Fruit fly (Drosophila melanogaster): Measurements from ENCODE around the gene CG32808.

The CG32808 gene

DNA sequence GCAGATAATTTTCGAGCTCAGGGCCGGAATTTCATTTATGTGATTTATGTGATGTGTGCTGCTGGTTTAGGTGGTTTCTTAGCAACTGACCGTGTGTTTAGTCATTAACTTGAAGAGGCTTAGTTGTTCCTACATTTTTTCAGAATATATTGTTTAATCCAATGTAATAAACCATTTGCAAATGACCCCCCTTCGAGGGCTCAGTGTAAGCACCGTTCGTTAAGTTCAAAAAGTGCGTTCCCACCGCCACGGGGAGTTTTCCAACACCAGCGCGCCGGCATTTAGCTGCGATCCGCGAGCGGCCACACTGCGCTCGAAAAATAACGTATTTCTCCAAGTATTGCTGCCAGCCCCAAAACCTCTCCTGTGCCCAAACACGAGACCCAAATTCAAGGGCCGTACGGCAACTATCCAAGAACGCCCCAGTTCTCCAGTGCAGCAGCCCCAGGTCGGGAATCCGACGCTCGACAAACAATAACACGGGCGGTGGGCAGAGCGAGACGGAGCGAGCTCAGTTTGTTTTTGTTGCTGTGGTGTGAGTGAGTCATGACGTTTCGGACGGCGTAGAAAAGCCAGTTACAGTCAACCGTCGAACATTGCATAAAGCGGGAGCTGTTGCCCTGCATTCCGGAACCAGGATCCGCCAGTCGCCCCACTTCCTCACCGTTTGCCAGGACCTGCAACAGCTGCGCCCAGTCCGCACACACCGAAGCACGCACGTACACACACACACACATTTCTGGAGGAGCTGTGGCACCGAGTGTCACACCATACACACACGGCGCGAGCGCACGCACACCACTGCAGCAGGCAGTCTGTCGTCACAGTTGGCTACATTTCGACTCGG, 8.9 kb upstream of the CG32808 start, which contains the start of gene rush (continued):
- TF ChIP-seq TFAM (GFP tag; optimal IDR thresholded peaks at IDR 0.05): no peak
- TF ChIP-seq pros (GFP tag; optimal IDR thresholded peaks at IDR 0.05): no peak
- no peak for TF ChIP-seq CG15073 (GFP tag; optimal IDR thresholded peaks at IDR 0.05)
- no peak for TF ChIP-seq CG32767 (GFP tag; IDR thresholded peaks at IDR 0.05)
- TF ChIP-seq Nf-YA (GFP tag; IDR thresholded peaks at IDR 0.05): no peak
- no peak for TF ChIP-seq prd (optimal IDR thresholded peaks at IDR 0.05)
- peak; percentile 49 for TF ChIP-seq prd (GFP tag; IDR thresholded peaks at IDR 0.05)
- TF ChIP-seq Fer3 (tag; optimal IDR thresholded peaks at IDR 0.05): peak; percentile 7
- 0 out of 3 replicates have a peak, but pooled peaks have one; percentile 13 for TF ChIP-seq CG14050 (GFP tag; IDR thresholded peaks at IDR 0.05)
- TF ChIP-seq CG6689 (GFP tag; IDR thresholded peaks at IDR 0.05): 0 out of 2 replicates have a peak, but pooled peaks have one; percentile 12
- TF ChIP-seq Elba2 (GFP tag; optimal IDR thresholded peaks at IDR 0.05): no peak
- 0 out of 3 replicates have a peak, but pooled peaks have one; percentile 24 for TF ChIP-seq CG17361 (GFP tag; IDR thresholded peaks at IDR 0.05)
- no peak; the same call in 1 of the 3 replicates for TF ChIP-seq CG16813 (GFP tag; IDR thresholded peaks at IDR 0.05; ENCODE audit: partially characterized antibody)
- TF ChIP-seq abd-A (tag; optimal IDR thresholded peaks at IDR 0.05): no peak
- no peak for TF ChIP-seq tup (GFP tag; optimal IDR thresholded peaks at IDR 0.05)
- TF ChIP-seq Fer2 (tag; optimal IDR thresholded peaks at IDR 0.05): no peak
- TF ChIP-seq CG12769 (tag; optimal IDR thresholded peaks at IDR 0.05): peak; percentile 12
- TF ChIP-seq CG15269 (tag; optimal IDR thresholded peaks at IDR 0.05): peak; percentile 27
- peak; percentile 48; the same call in 1 of the 3 replicates for TF ChIP-seq ken (GFP tag; IDR thresholded peaks at IDR 0.05)
- no peak for TF ChIP-seq Blimp-1 (GFP tag; optimal IDR thresholded peaks at IDR 0.05)
- no peak for TF ChIP-seq ab (GFP tag; optimal IDR thresholded peaks at IDR 0.05)
- TF ChIP-seq pzg (GFP tag; optimal IDR thresholded peaks at IDR 0.05): peak; percentile 82
- TF ChIP-seq rib (GFP tag; IDR thresholded peaks at IDR 0.05): no peak
- no peak for TF ChIP-seq tna (GFP tag; IDR thresholded peaks at IDR 0.05; ENCODE audit: partially characterized antibody)
- no peak for TF ChIP-seq sqz (GFP tag; optimal IDR thresholded peaks at IDR 0.05)
- peak; percentile 25 for TF ChIP-seq ind (GFP tag; optimal IDR thresholded peaks at IDR 0.05)
- TF ChIP-seq NC2β (GFP tag; optimal IDR thresholded peaks at IDR 0.05): no peak
- no peak for TF ChIP-seq CG43689 (GFP tag; IDR thresholded peaks at IDR 0.05)
- TF ChIP-seq CG1832 (GFP tag; optimal IDR thresholded peaks at IDR 0.05): peak; percentile 73
- TF ChIP-seq Kr (GFP tag; optimal IDR thresholded peaks at IDR 0.05): no peak
- TF ChIP-seq CG11723 (GFP tag; optimal IDR thresholded peaks at IDR 0.05): peak; percentile 6
- no peak for TF ChIP-seq ham (GFP tag; IDR thresholded peaks at IDR 0.05)
- no peak for TF ChIP-seq br (optimal IDR thresholded peaks at IDR 0.05)
- no peak for TF ChIP-seq chn (GFP tag; optimal IDR thresholded peaks at IDR 0.05)
- TF ChIP-seq CG30431 (GFP tag; optimal IDR thresholded peaks at IDR 0.05): no peak
- peak; percentile 23; the same call in 1 of the 2 replicates for TF ChIP-seq Ptx1 (GFP tag; IDR thresholded peaks at IDR 0.05)
- TF ChIP-seq CG8281 (tag; optimal IDR thresholded peaks at IDR 0.05): no peak
- TF ChIP-seq CG4617 (GFP tag; optimal IDR thresholded peaks at IDR 0.05; ENCODE audit: borderline replicate concordance): peak; percentile 90
- TF ChIP-seq CG13894 (tag; optimal IDR thresholded peaks at IDR 0.05): no peak
- TF ChIP-seq CG4424 (GFP tag; optimal IDR thresholded peaks at IDR 0.05): peak; percentile 22
- TF ChIP-seq usp (GFP tag; optimal IDR thresholded peaks at IDR 0.05): no peak
- TF ChIP-seq p53 (GFP tag; optimal IDR thresholded peaks at IDR 0.05): peak; percentile 6
- TF ChIP-seq CG3995 (GFP tag; optimal IDR thresholded peaks at IDR 0.05): peak; percentile 19
- TF ChIP-seq CG42726 (GFP tag; IDR thresholded peaks at IDR 0.05; ENCODE audit: partially characterized antibody): no peak
- peak; percentile 85 for TF ChIP-seq gfzf (GFP tag; optimal IDR thresholded peaks at IDR 0.05)
- TF ChIP-seq mam (GFP tag; optimal IDR thresholded peaks at IDR 0.05): peak; percentile 56
- TF ChIP-seq bigmax (GFP tag; optimal IDR thresholded peaks at IDR 0.05): no peak
- TF ChIP-seq repo (GFP tag; optimal IDR thresholded peaks at IDR 0.05): no peak
- no peak for TF ChIP-seq CG1647 (GFP tag; optimal IDR thresholded peaks at IDR 0.05)
- TF ChIP-seq B-H2 (GFP tag; optimal IDR thresholded peaks at IDR 0.05): peak; percentile 2
